Worm (Caenorhabditis elegans): Measurements from ENCODE around the gene nrde-1.

- peak; percentile 47 for TF ChIP-seq ceh-31 (tag; optimal IDR thresholded peaks at IDR 0.05)
- no peak for TF ChIP-seq gmeb-2 (tag; optimal IDR thresholded peaks at IDR 0.05)
- no peak for TF ChIP-seq elt-2 (tag; optimal IDR thresholded peaks at IDR 0.05)
- TF ChIP-seq ama-1 (optimal IDR thresholded peaks at IDR 0.05), result no peak
- TF ChIP-seq fkh-10 (GFP tag; optimal IDR thresholded peaks at IDR 0.05), result no peak
- peak; percentile 34 for TF ChIP-seq tbx-2 (tag; optimal IDR thresholded peaks at IDR 0.05)
Observed at ce11 chrIII:3701411-3702310, 11.6 kb upstream of the nrde-1 start, which contains the start of the genes pdi-1 and C14B1.2.
